Fruit fly (Drosophila melanogaster) whole organism, embryonic: ENCODE data around the gene Pp1-13C.

ENCODE experiments used
- Adf1 ChIP-seq: fragments of 200-800 bp; sonication (Bioruptor generic); IDR thresholded peaks from 2 replicates; pipeline ENCODE4 v1.3.6; 2022; ENCODE audit warnings: missing biosample characterization, missing genetic modification characterization
- B-H1 ChIP-seq: fragments of 200-800 bp; sonication (Bioruptor generic); IDR thresholded peaks from 3 replicates; pipeline ENCODE4 v1.3.6; 2022; ENCODE audit warnings: missing biosample characterization, missing genetic modification characterization
- BtbVII ChIP-seq: fragments of 200-800 bp; sonication (Bioruptor generic); optimal IDR thresholded peaks from 3 replicates; lab custom pipeline; 2017; ENCODE audit warnings: missing biosample characterization, mild to moderate bottlenecking, missing genetic modification characterization
- CG10543 ChIP-seq: fragments of 200-800 bp; sonication (Bioruptor generic); optimal IDR thresholded peaks from 3 replicates; lab custom pipeline; 2017; ENCODE audit warnings: missing biosample characterization, mild to moderate bottlenecking, missing genetic modification characterization, moderate library complexity
- CG11247 ChIP-seq: fragments of 200-800 bp; sonication (Bioruptor generic); IDR thresholded peaks from 2 replicates; pipeline ENCODE4 v1.3.6; 2022; ENCODE audit warnings: missing biosample characterization, missing genetic modification characterization
- CG12769 ChIP-seq: fragments of 200-800 bp; sonication (Bioruptor generic); optimal IDR thresholded peaks from 2 replicates; lab custom pipeline; 2019; ENCODE audit warnings: missing biosample characterization, mild to moderate bottlenecking, missing genetic modification characterization, moderate library complexity
- CG15601 ChIP-seq: fragments of 200-800 bp; sonication (Bioruptor generic); optimal IDR thresholded peaks from 3 replicates; lab custom pipeline; 2019; ENCODE audit warnings: missing biosample characterization, mild to moderate bottlenecking, missing genetic modification characterization, moderate library complexity
- CG16779 ChIP-seq: fragments of 200-800 bp; sonication (Bioruptor generic); IDR thresholded peaks from 2 replicates; pipeline ENCODE4 v1.3.6; 2022; ENCODE audit warnings: missing biosample characterization, missing genetic modification characterization
- CG17829 ChIP-seq: fragments of 200-800 bp; optimal IDR thresholded peaks from 2 replicates; lab custom pipeline; 2019; ENCODE audit warnings: missing biosample characterization, mild to moderate bottlenecking, missing genetic modification characterization, moderate library complexity
- CG2199 ChIP-seq: fragments of 200-800 bp; sonication (Bioruptor generic); IDR thresholded peaks from 3 replicates; pipeline ENCODE4 v1.3.6; 2022; ENCODE audit warnings: missing biosample characterization, missing genetic modification characterization
- CG2712 ChIP-seq: fragments of 200-800 bp; optimal IDR thresholded peaks from 3 replicates; lab custom pipeline; 2019; ENCODE audit warnings: missing biosample characterization, mild to moderate bottlenecking, missing genetic modification characterization, moderate library complexity
- CG3065 ChIP-seq: fragments of 200-800 bp; sonication (Bioruptor generic); optimal IDR thresholded peaks from 2 replicates; lab custom pipeline; 2016; ENCODE audit warnings: missing biosample characterization, missing genetic modification characterization
- CG31388 ChIP-seq: fragments of 200-800 bp; sonication (Bioruptor generic); optimal IDR thresholded peaks from 2 replicates; lab custom pipeline; 2016; ENCODE audit warnings: missing biosample characterization, missing genetic modification characterization
- CG32767 ChIP-seq: fragments of 200-800 bp; sonication (Bioruptor generic); IDR thresholded peaks from 2 replicates; pipeline ENCODE4 v1.3.6; 2022; ENCODE audit warnings: missing biosample characterization, missing genetic modification characterization
- CG34224 ChIP-seq: fragments of 200-800 bp; sonication (Bioruptor generic); IDR thresholded peaks from 3 replicates; pipeline ENCODE4 v1.3.6; 2022; ENCODE audit warnings: missing biosample characterization, missing genetic modification characterization; ENCODE audit not compliant: partially characterized antibody
- CG34376 ChIP-seq: fragments of 200-800 bp; sonication (Bioruptor generic); optimal IDR thresholded peaks from 2 replicates; lab custom pipeline; 2018; ENCODE audit warnings: missing biosample characterization, mild to moderate bottlenecking, missing genetic modification characterization
- CG34422 ChIP-seq: fragments of 200-800 bp; sonication (Bioruptor generic); IDR thresholded peaks from 3 replicates; pipeline ENCODE4 v1.3.6; 2022; ENCODE audit warnings: missing biosample characterization, missing genetic modification characterization
- CG43689 ChIP-seq: fragments of 200-800 bp; sonication (Bioruptor generic); IDR thresholded peaks from 2 replicates; pipeline ENCODE4 v1.3.6; 2022; ENCODE audit warnings: missing biosample characterization, missing genetic modification characterization
- CG8281 ChIP-seq: fragments of 200-800 bp; sonication (Bioruptor generic); optimal IDR thresholded peaks from 2 replicates; lab custom pipeline; 2018; ENCODE audit warnings: missing biosample characterization, mild to moderate bottlenecking, missing genetic modification characterization, moderate library complexity
- CG9609 ChIP-seq: fragments of 200-800 bp; sonication (Bioruptor generic); optimal IDR thresholded peaks from 3 replicates; lab custom pipeline; 2016; ENCODE audit warnings: missing biosample characterization, missing genetic modification characterization
- CG9876 ChIP-seq: fragments of 200-800 bp; sonication (Bioruptor generic); optimal IDR thresholded peaks from 2 replicates; lab custom pipeline; 2016; ENCODE audit warnings: missing biosample characterization, missing genetic modification characterization
- CG9932 ChIP-seq: fragments of 200-800 bp; sonication (Bioruptor generic); IDR thresholded peaks from 2 replicates; pipeline ENCODE4 v1.3.6; 2022; ENCODE audit warnings: missing biosample characterization, missing genetic modification characterization
- D19B ChIP-seq: fragments of 200-800 bp; sonication (Bioruptor generic); optimal IDR thresholded peaks from 2 replicates; lab custom pipeline; 2017; ENCODE audit warnings: missing biosample characterization, mild to moderate bottlenecking, missing genetic modification characterization
- Dbx ChIP-seq: fragments of 200-800 bp; sonication (Bioruptor generic); IDR thresholded peaks from 3 replicates; pipeline ENCODE4 v1.3.6; 2022; ENCODE audit warnings: missing biosample characterization, missing genetic modification characterization
- Dref ChIP-seq: fragments of 200-800 bp; sonication (Bioruptor generic); IDR thresholded peaks from 2 replicates; pipeline ENCODE4 v1.3.6; 2022; ENCODE audit warnings: missing biosample characterization, missing genetic modification characterization
- GATAe ChIP-seq: fragments of 200-800 bp; sonication (Bioruptor generic); conservative IDR thresholded peaks from 2 replicates; pipeline ENCODE4 v1.3.6; 2022; ENCODE audit warnings: missing biosample characterization, missing genetic modification characterization
- HHEX ChIP-seq: fragments of 200-800 bp; sonication (Bioruptor generic); optimal IDR thresholded peaks from 3 replicates; lab custom pipeline; 2017; ENCODE audit warnings: missing biosample characterization, mild to moderate bottlenecking, missing genetic modification characterization, missing genetic modification reagents
- MESR4 ChIP-seq: fragments of 200-800 bp; sonication (Bioruptor generic); optimal IDR thresholded peaks from 2 replicates; lab custom pipeline; 2018; ENCODE audit warnings: missing biosample characterization, mild to moderate bottlenecking, missing genetic modification characterization, moderate library complexity
- Scr ChIP-seq: fragments of 200-800 bp; sonication (Bioruptor generic); IDR thresholded peaks from 2 replicates; pipeline ENCODE4 v1.3.6; 2022; ENCODE audit warnings: missing biosample characterization, missing genetic modification characterization; ENCODE audit not compliant: partially characterized antibody
- Sry-β ChIP-seq: fragments of 200-800 bp; sonication (Bioruptor generic); optimal IDR thresholded peaks from 2 replicates; lab custom pipeline; 2018; ENCODE audit warnings: missing biosample characterization, mild to moderate bottlenecking, missing genetic modification characterization, moderate library complexity
- al ChIP-seq: fragments of 200-800 bp; sonication (Bioruptor generic); IDR thresholded peaks from 2 replicates; pipeline ENCODE4 v1.3.6; 2022; ENCODE audit warnings: missing biosample characterization, missing genetic modification characterization
- br ChIP-seq: fragments of >200 bp; optimal IDR thresholded peaks from 2 replicates; lab custom pipeline; 2017
- crol ChIP-seq: fragments of 200-800 bp; sonication (Bioruptor generic); IDR thresholded peaks from 2 replicates; pipeline ENCODE4 v1.3.6; 2022; ENCODE audit warnings: missing biosample characterization, missing genetic modification characterization
- da ChIP-seq: fragments of 200-800 bp; sonication (Bioruptor generic); optimal IDR thresholded peaks from 2 replicates; lab custom pipeline; 2016; ENCODE audit warnings: missing biosample characterization, missing genetic modification characterization
- dm ChIP-seq: fragments of 200-800 bp; sonication (Bioruptor generic); optimal IDR thresholded peaks from 3 replicates; lab custom pipeline; 2016; ENCODE audit warnings: missing biosample characterization, missing genetic modification characterization
- dmrt99B ChIP-seq: fragments of 200-800 bp; sonication (Bioruptor generic); optimal IDR thresholded peaks from 2 replicates; lab custom pipeline; 2018; ENCODE audit warnings: missing biosample characterization, mild to moderate bottlenecking, missing genetic modification characterization, moderate library complexity
- gfzf ChIP-seq: fragments of 200-800 bp; sonication (Bioruptor generic); optimal IDR thresholded peaks from 2 replicates; lab custom pipeline; 2016; ENCODE audit warnings: missing biosample characterization, mild to moderate bottlenecking, missing genetic modification characterization, moderate library complexity
- gt ChIP-seq: fragments of 200-800 bp; sonication (Bioruptor generic); IDR thresholded peaks from 2 replicates; pipeline ENCODE4 v1.3.6; 2022; ENCODE audit warnings: missing biosample characterization, missing genetic modification characterization
- her ChIP-seq: fragments of 200-800 bp; sonication (Bioruptor generic); optimal IDR thresholded peaks from 2 replicates; lab custom pipeline; 2016; ENCODE audit warnings: missing biosample characterization, missing genetic modification characterization
- kah ChIP-seq: fragments of 200-800 bp; sonication (Bioruptor generic); optimal IDR thresholded peaks from 2 replicates; lab custom pipeline; 2018; ENCODE audit warnings: missing biosample characterization, mild to moderate bottlenecking, missing genetic modification characterization
- lov ChIP-seq, 2 experiments: fragments of 200-800 bp in 1 of 2; fragments of >200 bp in 1 of 2; sonication (Bioruptor generic) in 1 of 2; IDR thresholded peaks in 1 of 2; optimal IDR thresholded peaks in 1 of 2; 2 replicates in 1 of 2; 3 replicates in 1 of 2; pipeline versions ENCODE4 v1.3.6 to Lab custom; 2017 to 2022; ENCODE audit warnings: missing biosample characterization in 1 of 2, missing genetic modification characterization in 1 of 2
- luna ChIP-seq: fragments of 200-800 bp; sonication (Bioruptor generic); optimal IDR thresholded peaks from 2 replicates; lab custom pipeline; 2016; ENCODE audit warnings: missing biosample characterization, missing genetic modification characterization
- nerfin-1 ChIP-seq: fragments of 200-800 bp; sonication (Bioruptor generic); optimal IDR thresholded peaks from 3 replicates; lab custom pipeline; 2019; ENCODE audit warnings: missing biosample characterization, mild to moderate bottlenecking, missing genetic modification characterization, moderate library complexity
- nmo ChIP-seq: fragments of 200-800 bp; sonication (Bioruptor generic); optimal IDR thresholded peaks from 2 replicates; lab custom pipeline; 2018; ENCODE audit warnings: missing biosample characterization, mild to moderate bottlenecking, missing genetic modification characterization, moderate library complexity
- org-1 ChIP-seq: fragments of 200-800 bp; sonication (Bioruptor generic); optimal IDR thresholded peaks from 2 replicates; lab custom pipeline; 2017; ENCODE audit warnings: missing biosample characterization, missing genetic modification characterization
- pfk ChIP-seq: fragments of 200-800 bp; sonication (Bioruptor generic); optimal IDR thresholded peaks from 2 replicates; lab custom pipeline; 2018; ENCODE audit warnings: missing biosample characterization, mild to moderate bottlenecking, missing genetic modification characterization, moderate library complexity
- seq ChIP-seq: fragments of 200-800 bp; sonication (Bioruptor generic); IDR thresholded peaks from 2 replicates; pipeline ENCODE4 v1.3.6; 2022; ENCODE audit warnings: missing biosample characterization, missing genetic modification characterization
- shn ChIP-seq: fragments of 200-800 bp; sonication (Bioruptor generic); optimal IDR thresholded peaks from 3 replicates; lab custom pipeline; 2016; ENCODE audit warnings: missing biosample characterization, missing genetic modification characterization
- sima ChIP-seq: fragments of 200-800 bp; sonication (Bioruptor generic); optimal IDR thresholded peaks from 2 replicates; lab custom pipeline; 2016; ENCODE audit warnings: missing biosample characterization, missing genetic modification characterization

Pp1-13C gene

dm6 chrX:15319699-15320482 is 41.0 kb downstream of the Pp1-13C start (continued):
- no peak for TF ChIP-seq org-1
- no peak for TF ChIP-seq B-H1 (GFP tag; lab: Robert Waterston, UW)
- TF ChIP-seq seq (GFP tag; lab: Robert Waterston, UW), result 0 out of 2 replicates have a peak, but pooled peaks have one; percentile 13
- TF ChIP-seq HHEX (GFP tag; lab: Kevin White, UChicago), result no peak
- peak; percentile 2 for TF ChIP-seq dmrt99B (tag; lab: Kevin White, UChicago)
- peak; percentile 24 for TF ChIP-seq nmo (GFP tag; lab: Kevin White, UChicago)
- no peak for TF ChIP-seq CG11247 (GFP tag; lab: Robert Waterston, UW)
- TF ChIP-seq da (GFP tag; lab: Kevin White, UChicago), result no peak
- peak; percentile 56 for TF ChIP-seq Dref (GFP tag; lab: Robert Waterston, UW)
- TF ChIP-seq MESR4, result peak; percentile 24
- peak; percentile 22; the same call in 1 of the 2 replicates for TF ChIP-seq CG32767
- TF ChIP-seq nerfin-1 (tag; lab: Kevin White, UChicago), result peak; percentile 35
- TF ChIP-seq CG34422, result no peak
- peak; percentile 8 for TF ChIP-seq CG15601 (tag; lab: Kevin White, UChicago)
- peak; percentile 65 for TF ChIP-seq Adf1 (GFP tag; lab: Robert Waterston, UW)
- TF ChIP-seq CG10543 (GFP tag; lab: Kevin White, UChicago), result peak; percentile 7
- TF ChIP-seq al (GFP tag; lab: Robert Waterston, UW), result no peak
- no peak for TF ChIP-seq her (GFP tag; lab: Kevin White, UChicago)
- peak; percentile 84 for TF ChIP-seq gfzf (GFP tag; lab: Kevin White, UChicago)
- TF ChIP-seq crol (GFP tag; lab: Robert Waterston, UW), result peak; percentile 97
- no peak for TF ChIP-seq CG2712 (tag; lab: Kevin White, UChicago)
- TF ChIP-seq, all 482 proteins: peak for 80

- no peak for TF ChIP-seq gt (GFP tag; lab: Robert Waterston, UW)
- no peak for TF ChIP-seq dm (GFP tag; lab: Kevin White, UChicago)
- TF ChIP-seq CG34224, result peak; percentile 96
- 0 out of 3 replicates have a peak, but pooled peaks have one; percentile 44 for TF ChIP-seq CG2199
- TF ChIP-seq CG16779 (GFP tag; lab: Robert Waterston, UW), result no peak
- TF ChIP-seq CG9609 (GFP tag; lab: Kevin White, UChicago), result peak; percentile 5
- TF ChIP-seq GATAe (GFP tag; lab: Robert Waterston, UW), result peak; percentile 30; the same call in 1 of the 2 replicates
- no peak for TF ChIP-seq luna (GFP tag; lab: Kevin White, UChicago)
- TF ChIP-seq CG43689 (GFP tag; lab: Robert Waterston, UW), result no peak
- TF ChIP-seq D19B (GFP tag; lab: Kevin White, UChicago), result no peak
- no peak for TF ChIP-seq br
- TF ChIP-seq shn (GFP tag; lab: Kevin White, UChicago), result no peak
- no peak for TF ChIP-seq lov (optimal IDR thresholded peaks at IDR 0.05; lab: Kevin White, UChicago)
- TF ChIP-seq lov (GFP tag; IDR thresholded peaks at IDR 0.05; lab: Robert Waterston, UW), result no peak
- TF ChIP-seq Scr, result peak; percentile 92
- no peak for TF ChIP-seq kah (GFP tag; lab: Kevin White, UChicago)
- TF ChIP-seq CG31388 (GFP tag; lab: Kevin White, UChicago), result no peak
- TF ChIP-seq Dbx (GFP tag; lab: Robert Waterston, UW), result peak; percentile 68; the same call in 2 of the 3 replicates
- no peak for TF ChIP-seq CG34376
- no peak for TF ChIP-seq CG3065
- no peak for TF ChIP-seq sima
- no peak for TF ChIP-seq CG8281 (tag; lab: Kevin White, UChicago)
- TF ChIP-seq CG9932, result peak; percentile 66
- TF ChIP-seq Sry-β (GFP tag; lab: Kevin White, UChicago), result peak; percentile 25
- TF ChIP-seq pfk (GFP tag; lab: Kevin White, UChicago), result no peak
- TF ChIP-seq BtbVII (GFP tag; lab: Kevin White, UChicago), result no peak
- TF ChIP-seq CG17829 (tag; lab: Kevin White, UChicago), result peak; percentile 34
- peak; percentile 28 for TF ChIP-seq CG9876 (GFP tag; lab: Kevin White, UChicago)
- TF ChIP-seq CG12769, result peak; percentile 35
Measured at dm6 chrX:15319290-15319689, 41.6 kb downstream of the Pp1-13C start, which contains the start of gene Top1. TSS of gene Top1 (plus strand) at chrX:15319479.
